Worm (Caenorhabditis elegans) whole organism, L4/young adult: ENCODE data around the gene haf-2.

Experiments used
- dao-5 ChIP-seq: sonication (generic microtip); optimal IDR thresholded peaks from 2 replicates; lab custom pipeline; 2016; ENCODE audit warnings: missing genotype, missing genetic modification characterization, moderate library complexity, missing compliant biosample characterization
- him-1 ChIP-seq: sonication (generic microtip); optimal IDR thresholded peaks from 2 replicates; lab custom pipeline; 2016; ENCODE audit warnings: missing genotype, missing genetic modification reagents, missing genetic modification characterization, missing compliant biosample characterization

DNA sequence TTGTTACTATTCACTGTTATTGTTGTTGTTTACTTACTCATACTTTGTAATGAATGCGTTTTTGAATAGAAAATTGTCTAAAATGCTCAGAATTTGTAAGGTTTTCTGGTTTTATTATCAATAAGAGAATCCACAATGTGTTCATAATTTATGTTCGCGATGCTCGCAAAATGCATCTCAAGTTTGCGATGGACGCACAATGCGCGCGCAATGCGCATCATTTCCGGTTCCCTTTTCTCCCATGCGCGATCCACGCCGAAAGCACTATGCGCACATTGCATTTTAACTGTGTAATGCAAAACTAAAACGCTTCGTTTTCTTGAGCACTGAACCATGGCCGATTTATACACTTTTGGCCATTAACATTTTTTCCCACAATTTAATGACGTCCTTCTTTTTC lies 36.8 kb downstream of the haf-2 start:
- TF ChIP-seq him-1 (tag; lab: Kevin White, UChicago) (peak; percentile 80), dao-5 (tag; lab: Kevin White, UChicago) (no peak)
